Fruit fly (Drosophila melanogaster): ENCODE measurements around the gene CG12985.

DNA sequence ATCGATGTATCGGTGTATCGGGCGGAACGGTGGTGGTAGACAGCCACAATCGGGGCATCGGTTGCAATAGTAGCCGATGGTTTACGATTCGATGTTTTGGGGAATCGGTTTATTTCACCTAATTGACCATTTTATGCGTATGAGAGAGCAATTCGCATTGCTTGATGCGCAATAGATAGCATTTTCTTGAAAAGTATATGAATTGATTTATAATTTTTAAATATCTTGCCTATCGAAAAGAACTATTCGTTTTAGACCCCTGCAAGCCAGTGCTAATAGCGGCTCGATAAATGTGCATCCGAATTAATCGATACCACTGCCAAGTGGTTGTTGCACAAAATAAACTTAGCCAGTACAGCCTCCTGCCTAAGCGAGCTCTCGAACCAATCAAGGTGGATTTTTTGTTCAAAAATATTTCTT, 3.7 kb downstream of the CG12985 start, which contains the start of gene mnb:
- no peak for TF ChIP-seq CG17806 (tag; optimal IDR thresholded peaks at IDR 0.05)
- TF ChIP-seq CG32121 (GFP tag; IDR thresholded peaks at IDR 0.05), result no peak
- no peak for TF ChIP-seq EcR (GFP tag; optimal IDR thresholded peaks at IDR 0.05)
- TF ChIP-seq CG15710 (tag; optimal IDR thresholded peaks at IDR 0.05), result no peak
- no peak for TF ChIP-seq CG9948 (tag; optimal IDR thresholded peaks at IDR 0.05)
- TF ChIP-seq Ets98B (GFP tag; IDR thresholded peaks at IDR 0.05), result no peak
- TF ChIP-seq CG8301 (tag; optimal IDR thresholded peaks at IDR 0.05), result no peak
- TF ChIP-seq Snoo (tag; optimal IDR thresholded peaks at IDR 0.05), result no peak
- no peak for TF ChIP-seq rn (GFP tag; IDR thresholded peaks at IDR 0.05)
- no peak for TF ChIP-seq D1 (tag; optimal IDR thresholded peaks at IDR 0.05)
- TF ChIP-seq Pif1B (GFP tag; optimal IDR thresholded peaks at IDR 0.05), result no peak
- TF ChIP-seq CG4496 (GFP tag; IDR thresholded peaks at IDR 0.05), result no peak
- TF ChIP-seq CG8159 (tag; optimal IDR thresholded peaks at IDR 0.05), result no peak
- TF ChIP-seq gl (tag; optimal IDR thresholded peaks at IDR 0.05), result no peak

Measured in whole organism, pupa.